Worm (Caenorhabditis elegans) whole organism, L4 larva: ENCODE measurements around the gene flp-23.

Experiments used
- R02D3.7 ChIP-seq: fragments of 150-350 bp; sonication (generic microtip); optimal IDR thresholded peaks from 3 replicates; lab custom pipeline; 2014; ENCODE audit warnings: missing biosample characterization, missing genetic modification characterization
- attf-4 ChIP-seq: sonication (generic microtip); optimal IDR thresholded peaks from 3 replicates; lab custom pipeline; 2017; ENCODE audit warnings: missing biosample characterization, missing genetic modification characterization
- ceh-62 ChIP-seq: sonication (generic microtip); optimal IDR thresholded peaks from 2 replicates; lab custom pipeline; 2017; ENCODE audit warnings: missing biosample characterization, missing genetic modification characterization
- ceh-82 ChIP-seq: sonication (generic microtip); optimal IDR thresholded peaks from 2 replicates; lab custom pipeline; 2017; ENCODE audit warnings: missing biosample characterization, missing genetic modification characterization
- daf-12 ChIP-seq: fragments of 150-350 bp; optimal IDR thresholded peaks from 2 replicates; lab custom pipeline; 2014; ENCODE audit warnings: missing biosample characterization, missing genetic modification reagents, missing genetic modification characterization
- lin-13 ChIP-seq: fragments of 150-350 bp; optimal IDR thresholded peaks from 2 replicates; lab custom pipeline; 2014; ENCODE audit warnings: missing biosample characterization, missing genetic modification reagents, missing genetic modification characterization
- mep-1 ChIP-seq: fragments of 150-350 bp; sonication (generic microtip); optimal IDR thresholded peaks from 3 replicates; lab custom pipeline; 2014; ENCODE audit warnings: missing biosample characterization, missing genetic modification characterization
- pha-4 ChIP-seq, 2 experiments: fragments of 150-350 bp in 1 of 2; fragments of 200-800 bp in 1 of 2; sonication (Bioruptor generic) in 1 of 2; IDR thresholded peaks in 1 of 2; optimal IDR thresholded peaks in 1 of 2; 2 replicates each; pipeline versions ENCODE4 v1.3.6 to Lab custom; 2014 to 2022; ENCODE audit warnings: missing genetic modification characterization in 2 of 2, missing genetic modification reagents in 2 of 2, missing biosample characterization in 1 of 2, missing compliant biosample characterization in 1 of 2
- pqm-1 ChIP-seq: sonication (generic microtip); optimal IDR thresholded peaks from 2 replicates; lab custom pipeline; 2017; ENCODE audit warnings: missing biosample characterization, missing genetic modification characterization
- snpc-4 ChIP-seq: fragments of 150-350 bp; optimal IDR thresholded peaks from 2 replicates; lab custom pipeline; 2014; ENCODE audit warnings: missing biosample characterization, missing genetic modification characterization
- zag-1 ChIP-seq: fragments of 150-350 bp; optimal IDR thresholded peaks from 2 replicates; lab custom pipeline; 2014; ENCODE audit warnings: missing biosample characterization, missing genetic modification characterization

DNA sequence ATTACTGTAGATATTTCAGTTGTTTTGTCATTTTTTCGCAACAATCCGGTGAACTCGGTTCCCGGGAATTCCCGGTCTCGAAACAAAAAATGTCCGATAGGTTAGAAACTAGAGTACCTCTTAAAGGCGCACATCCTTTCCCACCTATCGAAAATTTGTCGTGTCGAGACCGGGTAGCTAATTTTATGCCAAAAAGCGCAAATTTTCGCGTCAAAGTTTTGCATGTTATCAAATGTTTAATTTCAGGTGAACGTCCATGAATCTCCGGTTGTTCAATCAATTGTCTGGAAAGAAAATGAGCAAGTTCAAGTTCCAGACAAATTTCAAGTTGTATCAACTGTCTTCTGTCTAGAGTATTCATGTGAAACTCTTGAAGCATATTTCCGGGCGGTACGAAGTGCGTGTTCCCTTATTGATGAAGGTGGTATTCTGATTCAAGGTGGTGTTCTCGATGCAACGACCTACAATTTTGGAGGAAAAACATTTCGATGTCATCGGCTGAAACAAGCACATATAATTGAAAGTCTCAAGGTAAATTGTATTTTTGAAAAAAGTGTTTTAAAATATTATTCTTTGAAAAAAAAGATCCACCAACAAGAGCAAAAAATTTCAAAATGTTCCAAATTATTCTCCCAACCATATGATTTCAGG, 35.1 kb downstream of the flp-23 start:
- no peak for TF ChIP-seq attf-4 (tag; lab: Kevin White, UChicago)
- no peak for TF ChIP-seq lin-13
- TF ChIP-seq ceh-62 (tag; lab: Kevin White, UChicago), result no peak
- TF ChIP-seq snpc-4 (tag; lab: Kevin White, UChicago), result no peak
- no peak for TF ChIP-seq ceh-82
- TF ChIP-seq pha-4 (GFP tag; IDR thresholded peaks at IDR 0.05; lab: Robert Waterston, UW), result peak; percentile 69; the same call in 1 of the 2 replicates
- no peak for TF ChIP-seq pha-4 (tag; optimal IDR thresholded peaks at IDR 0.05; lab: Kevin White, UChicago)
- TF ChIP-seq daf-12 (tag; lab: Kevin White, UChicago), result no peak
- peak; percentile 27 for TF ChIP-seq mep-1 (tag; lab: Kevin White, UChicago)
- TF ChIP-seq pqm-1 (tag; lab: Kevin White, UChicago), result no peak
- no peak for TF ChIP-seq R02D3.7 (tag; lab: Kevin White, UChicago)
- TF ChIP-seq zag-1 (tag; lab: Kevin White, UChicago), result no peak
